Worm (Caenorhabditis elegans) whole organism, L4 larva: ENCODE results near the gene dsh-2.

Experiments
- F10B5.3 ChIP-seq: sonication (generic microtip); optimal IDR thresholded peaks from 2 replicates; lab custom pipeline; 2016; ENCODE audit warnings: mild to moderate bottlenecking, missing genetic modification characterization, missing compliant biosample characterization
- F26F4.8 ChIP-seq: fragments of 200-800 bp; sonication (Bioruptor generic); conservative IDR thresholded peaks from 2 replicates; pipeline ENCODE4 v1.3.6; 2022; ENCODE audit warnings: missing genetic modification characterization, missing compliant biosample characterization
- F49E8.2 ChIP-seq: sonication (generic microtip); optimal IDR thresholded peaks from 2 replicates; lab custom pipeline; 2016; ENCODE audit warnings: missing compliant biosample characterization, mild to moderate bottlenecking, missing genetic modification characterization, borderline replicate concordance
- T26A8.4 ChIP-seq: fragments of 200-800 bp; sonication (Bioruptor generic); IDR thresholded peaks from 2 replicates; pipeline ENCODE4 v1.3.6; 2022; ENCODE audit warnings: missing genetic modification characterization, missing compliant biosample characterization
- Y105C5A.15 ChIP-seq: fragments of 200-800 bp; sonication (Bioruptor generic); IDR thresholded peaks from 2 replicates; pipeline ENCODE4 v1.3.6; 2022; ENCODE audit warnings: missing genetic modification characterization, missing compliant biosample characterization
- Y48G9A.11 ChIP-seq: fragments of 200-800 bp; sonication (Bioruptor generic); IDR thresholded peaks from 2 replicates; pipeline ENCODE4 v1.3.6; 2022; ENCODE audit warnings: missing genetic modification reagents, missing genetic modification characterization, missing compliant biosample characterization
- Y75B8A.6 ChIP-seq: fragments of 200-800 bp; sonication (Bioruptor generic); IDR thresholded peaks from 2 replicates; pipeline ENCODE4 v1.3.6; 2022; ENCODE audit warnings: missing genetic modification reagents, missing genetic modification characterization, missing compliant biosample characterization
- aly-2 ChIP-seq: sonication (generic microtip); optimal IDR thresholded peaks from 2 replicates; lab custom pipeline; 2018; ENCODE audit warnings: missing biosample characterization, missing genetic modification characterization
- attf-4 ChIP-seq: sonication (generic microtip); optimal IDR thresholded peaks from 3 replicates; lab custom pipeline; 2017; ENCODE audit warnings: missing biosample characterization, missing genetic modification characterization
- ceh-20 ChIP-seq: fragments of 200-800 bp; sonication (Bioruptor generic); IDR thresholded peaks from 2 replicates; pipeline ENCODE4 v1.3.6; 2022; ENCODE audit warnings: missing genetic modification reagents, missing genetic modification characterization, missing compliant biosample characterization
- ceh-28 ChIP-seq: fragments of 150-350 bp; optimal IDR thresholded peaks from 2 replicates; lab custom pipeline; 2014; ENCODE audit warnings: missing biosample characterization, missing genetic modification reagents, missing genetic modification characterization
- ceh-32 ChIP-seq: sonication (generic microtip); optimal IDR thresholded peaks from 2 replicates; lab custom pipeline; 2016; ENCODE audit warnings: mild to moderate bottlenecking, missing genetic modification characterization, missing compliant biosample characterization; ENCODE audit not compliant: poor library complexity
- ceh-44 ChIP-seq: fragments of 200-800 bp; sonication (Bioruptor generic); IDR thresholded peaks from 2 replicates; pipeline ENCODE4 v1.3.6; 2022; ENCODE audit warnings: missing genetic modification reagents, missing genetic modification characterization, missing compliant biosample characterization
- cey-2 ChIP-seq: sonication (generic microtip); optimal IDR thresholded peaks from 3 replicates; lab custom pipeline; 2017; ENCODE audit warnings: missing genetic modification characterization, mild to moderate bottlenecking, missing compliant biosample characterization, antibody characterized with exemption, borderline replicate concordance; ENCODE audit not compliant: insufficient read depth
- ctbp-1 ChIP-seq: fragments of 200-800 bp; sonication (Bioruptor generic); IDR thresholded peaks from 2 replicates; pipeline ENCODE4 v1.3.6; 2022; ENCODE audit warnings: missing genetic modification reagents, missing genetic modification characterization, missing compliant biosample characterization
- daf-19 ChIP-seq: fragments of 200-800 bp; sonication (Bioruptor generic); conservative IDR thresholded peaks from 2 replicates; pipeline ENCODE4 v1.3.6; 2022; ENCODE audit warnings: missing genetic modification characterization, missing compliant biosample characterization
- daf-8 ChIP-seq: fragments of 200-800 bp; sonication (Bioruptor generic); IDR thresholded peaks from 2 replicates; pipeline ENCODE4 v1.3.6; 2022; ENCODE audit warnings: missing genetic modification characterization, missing compliant biosample characterization
- dmd-9 ChIP-seq: fragments of 200-800 bp; sonication (Bioruptor generic); IDR thresholded peaks from 2 replicates; pipeline ENCODE4 v1.3.6; 2022; ENCODE audit warnings: missing genetic modification reagents, missing genetic modification characterization, missing compliant biosample characterization
- duxl-1 ChIP-seq: sonication (generic microtip); optimal IDR thresholded peaks from 2 replicates; lab custom pipeline; 2016; ENCODE audit warnings: mild to moderate bottlenecking, missing genetic modification characterization, moderate library complexity, missing compliant biosample characterization; ENCODE audit not compliant: poor library complexity
- dve-1 ChIP-seq: sonication (generic microtip); optimal IDR thresholded peaks from 2 replicates; lab custom pipeline; 2017; ENCODE audit warnings: antibody characterized with exemption, mild to moderate bottlenecking, missing genetic modification characterization, missing compliant biosample characterization; ENCODE audit not compliant: insufficient read depth
- egl-27 ChIP-seq: sonication (generic microtip); optimal IDR thresholded peaks from 3 replicates; lab custom pipeline; 2017; ENCODE audit warnings: missing biosample characterization, missing genetic modification reagents, missing genetic modification characterization
- egl-43 ChIP-seq: fragments of 200-800 bp; sonication (Bioruptor generic); IDR thresholded peaks from 2 replicates; pipeline ENCODE4 v1.3.6; 2022; ENCODE audit warnings: missing genetic modification reagents, missing genetic modification characterization, missing compliant biosample characterization
- fkh-10 ChIP-seq: fragments of 150-350 bp; optimal IDR thresholded peaks from 2 replicates; lab custom pipeline; 2014; ENCODE audit warnings: missing biosample characterization, missing genetic modification reagents, missing genetic modification characterization
- fos-1 ChIP-seq: fragments of 150-350 bp; optimal IDR thresholded peaks from 2 replicates; lab custom pipeline; 2014; ENCODE audit warnings: missing biosample characterization, missing genetic modification characterization
- hmg-1.1 ChIP-seq: fragments of 200-800 bp; sonication (Bioruptor generic); IDR thresholded peaks from 2 replicates; pipeline ENCODE4 v1.3.6; 2022; ENCODE audit warnings: missing genetic modification reagents, missing genetic modification characterization, missing compliant biosample characterization
- lim-7 ChIP-seq: fragments of 200-800 bp; sonication (Bioruptor generic); IDR thresholded peaks from 2 replicates; pipeline ENCODE4 v1.3.6; 2022; ENCODE audit warnings: missing genetic modification characterization, missing compliant biosample characterization
- lin-13 ChIP-seq: fragments of 150-350 bp; optimal IDR thresholded peaks from 2 replicates; lab custom pipeline; 2014; ENCODE audit warnings: missing biosample characterization, missing genetic modification reagents, missing genetic modification characterization
- lin-15B ChIP-seq: fragments of 150-350 bp; sonication (generic microtip); optimal IDR thresholded peaks from 3 replicates; lab custom pipeline; 2014; ENCODE audit warnings: missing biosample characterization, missing genetic modification characterization
- lin-38 ChIP-seq: fragments of 200-800 bp; sonication (Bioruptor generic); IDR thresholded peaks from 2 replicates; pipeline ENCODE4 v1.3.6; 2022; ENCODE audit warnings: missing genetic modification reagents, missing genetic modification characterization, missing compliant biosample characterization
- lin-39 ChIP-seq: fragments of 150-350 bp; optimal IDR thresholded peaks from 2 replicates; lab custom pipeline; 2014; ENCODE audit warnings: missing biosample characterization, missing genetic modification reagents, missing genetic modification characterization
- mdl-1 ChIP-seq, 2 experiments: fragments of 150-350 bp in 1 of 2; sonication (generic microtip) in 1 of 2; optimal IDR thresholded peaks; 2 replicates each; lab custom pipeline; 2014 to 2017; ENCODE audit warnings: missing biosample characterization in 2 of 2, missing genetic modification characterization in 2 of 2
- mes-2 ChIP-seq: sonication (generic microtip); optimal IDR thresholded peaks from 2 replicates; lab custom pipeline; 2016; ENCODE audit warnings: missing genotype, mild to moderate bottlenecking, missing genetic modification characterization, missing compliant biosample characterization; ENCODE audit not compliant: poor library complexity, severe bottlenecking
- nhr-41 ChIP-seq: fragments of 200-800 bp; sonication (Bioruptor generic); IDR thresholded peaks from 2 replicates; pipeline ENCODE4 v1.3.6; 2022; ENCODE audit warnings: missing genetic modification reagents, missing genetic modification characterization, missing compliant biosample characterization
- php-3 ChIP-seq: fragments of 200-800 bp; sonication (Bioruptor generic); IDR thresholded peaks from 2 replicates; pipeline ENCODE4 v1.3.6; 2022; ENCODE audit warnings: missing genetic modification reagents, missing genetic modification characterization, missing compliant biosample characterization
- sdz-12 ChIP-seq: fragments of 200-800 bp; sonication (Bioruptor generic); optimal IDR thresholded peaks from 2 replicates; lab custom pipeline; 2018; ENCODE audit warnings: mild to moderate bottlenecking, missing genetic modification characterization, missing compliant biosample characterization
- snpc-1.2 ChIP-seq: fragments of 200-800 bp; sonication (Bioruptor generic); IDR thresholded peaks from 2 replicates; pipeline ENCODE4 v1.3.6; 2022; ENCODE audit warnings: missing genetic modification reagents, missing genetic modification characterization, missing compliant biosample characterization
- snpc-4 ChIP-seq: fragments of 150-350 bp; optimal IDR thresholded peaks from 2 replicates; lab custom pipeline; 2014; ENCODE audit warnings: missing biosample characterization, missing genetic modification characterization
- spr-1 ChIP-seq: sonication (generic microtip); optimal IDR thresholded peaks from 2 replicates; lab custom pipeline; 2016; ENCODE audit warnings: mild to moderate bottlenecking, missing genetic modification characterization, missing compliant biosample characterization
- tag-97 ChIP-seq: fragments of 200-800 bp; sonication (Bioruptor generic); IDR thresholded peaks from 2 replicates; pipeline ENCODE4 v1.3.6; 2022; ENCODE audit warnings: missing genetic modification characterization, missing compliant biosample characterization
- zfp-2 ChIP-seq: sonication (generic microtip); optimal IDR thresholded peaks from 2 replicates; lab custom pipeline; 2016; ENCODE audit warnings: mild to moderate bottlenecking, missing genetic modification characterization, missing compliant biosample characterization
- zip-2 ChIP-seq: fragments of 150-350 bp; optimal IDR thresholded peaks from 2 replicates; lab custom pipeline; 2014; ENCODE audit warnings: missing biosample characterization, missing genetic modification characterization
- ztf-11 ChIP-seq: fragments of 150-350 bp; optimal IDR thresholded peaks from 2 replicates; lab custom pipeline; 2014; ENCODE audit warnings: missing biosample characterization, missing genetic modification characterization
- ztf-7 ChIP-seq: fragments of 150-350 bp; optimal IDR thresholded peaks from 2 replicates; lab custom pipeline; 2014; ENCODE audit warnings: missing biosample characterization, missing genetic modification characterization

Gene dsh-2

DNA sequence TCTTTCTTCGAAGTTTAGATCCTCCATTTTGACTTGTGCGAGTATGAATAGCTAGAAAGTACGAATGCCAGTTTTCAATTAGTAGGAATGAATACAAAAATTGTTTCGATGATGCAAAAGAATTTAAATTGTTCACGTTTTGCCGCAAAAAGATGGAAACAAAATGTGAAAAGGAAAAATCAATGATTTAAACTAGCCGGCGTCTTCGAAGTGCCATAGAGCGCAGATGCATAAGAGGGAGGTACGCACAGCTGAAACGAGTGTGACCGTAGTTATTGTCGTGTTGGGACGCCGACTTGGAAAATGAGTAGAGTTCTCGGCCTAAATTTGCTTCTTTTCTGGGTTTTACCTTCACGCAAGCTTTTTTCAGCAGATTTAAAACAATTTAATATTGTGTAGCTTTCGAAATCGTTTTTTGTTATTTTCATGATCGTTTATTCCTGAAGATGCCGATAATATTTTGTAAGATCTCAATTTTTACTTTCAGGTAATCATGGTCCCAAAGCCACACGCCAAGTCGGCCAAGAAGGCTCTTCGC, 25.8 kb downstream of the dsh-2 start, which contains the start of the genes ify-1 and rpl-22 (continued):
- TF ChIP-seq ceh-44 (GFP tag; lab: Robert Waterston, UW) (no peak), ceh-32 (tag; lab: Kevin White, UChicago) (no peak), hmg-1.1 (GFP tag; lab: Robert Waterston, UW) (peak; percentile 86), aly-2 (tag; lab: Kevin White, UChicago) (no peak), ceh-20 (GFP tag; lab: Robert Waterston, UW) (peak; percentile 61; the same call in 1 of the 2 replicates), cey-2 (tag; lab: Kevin White, UChicago) (no peak), Y105C5A.15 (no peak), attf-4 (tag; lab: Kevin White, UChicago) (no peak), mes-2 (tag; lab: Kevin White, UChicago) (peak; percentile 96), F10B5.3 (tag; lab: Kevin White, UChicago) (peak; percentile 43), fos-1 (tag; lab: Kevin White, UChicago) (no peak), fkh-10 (peak; percentile 91), daf-8 (GFP tag; lab: Robert Waterston, UW) (no peak), lin-38 (GFP tag; lab: Robert Waterston, UW) (peak; percentile 99), nhr-41 (GFP tag; lab: Robert Waterston, UW) (no peak), F26F4.8 (no peak), ztf-11 (tag; lab: Kevin White, UChicago) (no peak), F49E8.2 (tag; lab: Kevin White, UChicago) (peak; percentile 61), Y48G9A.11 (GFP tag; lab: Robert Waterston, UW) (no peak), ceh-28 (tag; lab: Kevin White, UChicago) (peak; percentile 46), lin-39 (tag; lab: Kevin White, UChicago) (no peak), snpc-4 (tag; lab: Kevin White, UChicago) (peak; percentile 51), sdz-12 (GFP tag; lab: Kevin White, UChicago) (no peak), ctbp-1 (peak; percentile 72), snpc-1.2 (GFP tag; lab: Robert Waterston, UW) (peak; percentile 66; the same call in 1 of the 2 replicates), Y75B8A.6 (GFP tag; lab: Robert Waterston, UW) (0 out of 2 replicates have a peak, but pooled peaks have one; percentile 36), daf-19 (GFP tag; lab: Robert Waterston, UW) (no peak), php-3 (GFP tag; lab: Robert Waterston, UW) (0 out of 2 replicates have a peak, but pooled peaks have one; percentile 34), lim-7 (GFP tag; lab: Robert Waterston, UW) (no peak)

ce11 chrII:5050776-5051175, 30.2 kb downstream of the dsh-2 start:
- TF ChIP-seq lin-15B (no peak), T26A8.4 (no peak), lin-13 (GFP tag; lab: Kevin White, UChicago) (no peak), dve-1 (tag; lab: Kevin White, UChicago) (no peak), egl-43 (GFP tag; lab: Robert Waterston, UW) (no peak), spr-1 (tag; lab: Kevin White, UChicago) (no peak), mdl-1 (tag; optimal IDR thresholded peaks at IDR 0.05; lab: Kevin White, UChicago) (no peak), dmd-9 (GFP tag; lab: Robert Waterston, UW) (no peak), duxl-1 (tag; lab: Kevin White, UChicago) (no peak), ztf-7 (tag; lab: Kevin White, UChicago) (no peak), F26F4.8 (no peak), egl-27 (tag; lab: Kevin White, UChicago) (no peak), zfp-2 (tag; lab: Kevin White, UChicago) (no peak), tag-97 (GFP tag; lab: Robert Waterston, UW) (no peak), zip-2 (tag; lab: Kevin White, UChicago) (no peak), ceh-20 (GFP tag; lab: Robert Waterston, UW) (no peak), ztf-11 (tag; lab: Kevin White, UChicago) (no peak)
